Fruit fly (Drosophila melanogaster): ENCODE data around the gene gb.

DNA sequence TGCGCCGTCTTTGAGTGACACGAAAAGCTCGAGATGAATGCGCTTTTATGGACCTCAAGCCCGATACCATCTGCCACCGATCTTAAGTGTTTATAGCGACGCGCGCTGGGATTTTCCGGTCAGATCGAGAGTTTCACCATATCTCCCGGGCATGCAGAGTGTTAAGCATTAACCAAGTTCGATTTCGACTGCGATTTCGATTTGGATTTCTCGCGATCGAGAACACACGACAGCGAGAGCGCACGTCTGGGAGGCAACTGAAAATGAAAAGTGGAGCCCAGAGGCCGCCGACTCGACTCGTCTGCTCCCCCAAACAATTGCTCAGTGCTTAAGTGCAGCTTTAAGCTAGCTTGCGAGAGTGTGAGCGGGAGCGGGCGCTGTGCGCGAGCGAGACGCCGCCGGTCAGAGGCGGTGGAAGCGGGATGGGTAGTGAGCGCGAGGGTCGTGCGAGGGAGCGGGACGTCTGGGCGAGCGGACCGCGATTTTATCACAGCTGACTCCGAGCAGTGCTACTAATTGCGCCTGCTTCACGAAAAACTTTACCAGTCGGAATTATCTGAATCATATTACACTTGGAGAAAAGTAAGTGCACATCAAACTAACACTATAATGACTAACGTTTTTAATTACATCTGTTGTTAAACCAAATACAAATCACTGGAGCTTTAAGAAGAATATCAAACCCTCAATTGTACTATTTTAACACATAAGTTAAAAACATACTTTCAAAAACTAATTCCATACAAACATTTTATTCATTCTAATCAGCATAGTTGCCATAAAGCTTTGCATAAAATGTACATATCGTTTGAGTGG, 42.1 kb downstream of the gb start, which contains the start of gene spz:
- no peak for TF ChIP-seq Hr38 (GFP tag; optimal IDR thresholded peaks at IDR 0.05)
- no peak for TF ChIP-seq dac (GFP tag; optimal IDR thresholded peaks at IDR 0.05)
- no peak for TF ChIP-seq CG6792 (GFP tag; optimal IDR thresholded peaks at IDR 0.05)
- no peak for TF ChIP-seq esn (GFP tag; optimal IDR thresholded peaks at IDR 0.05)
